Worm (Caenorhabditis elegans) whole organism, L1 larva: ENCODE measurements around the gene ndx-3.
A peak's percentile ranks its signal among the peaks of the same experiment; 100 is the strongest.

Experiments
- C34B4.2 ChIP-seq: sonication (generic microtip); optimal IDR thresholded peaks from 2 replicates; lab custom pipeline; 2017; ENCODE audit warnings: mild to moderate bottlenecking, missing genetic modification characterization, missing compliant biosample characterization
- F16B12.6 ChIP-seq: fragments of 150-350 bp; optimal IDR thresholded peaks from 2 replicates; lab custom pipeline; 2014; ENCODE audit warnings: missing biosample characterization, missing genetic modification characterization
- alr-1 ChIP-seq: fragments of 200-800 bp; sonication (Bioruptor generic); optimal IDR thresholded peaks from 2 replicates; lab custom pipeline; 2018; ENCODE audit warnings: borderline replicate concordance, mild to moderate bottlenecking, missing genetic modification characterization, missing compliant biosample characterization
- aly-2 ChIP-seq: fragments of 150-350 bp; optimal IDR thresholded peaks from 2 replicates; lab custom pipeline; 2014; ENCODE audit warnings: missing biosample characterization, missing genetic modification characterization
- ceh-8 ChIP-seq: fragments of 200-800 bp; sonication (Bioruptor generic); optimal IDR thresholded peaks from 2 replicates; lab custom pipeline; 2018; ENCODE audit warnings: mild to moderate bottlenecking, missing genetic modification characterization, moderate library complexity, missing compliant biosample characterization
- ceh-88 ChIP-seq: fragments of 200-800 bp; sonication (Bioruptor generic); IDR thresholded peaks from 2 replicates; pipeline ENCODE4 v1.3.6; 2022; ENCODE audit warnings: missing genetic modification characterization, missing compliant biosample characterization
- ceh-90 ChIP-seq: sonication (generic microtip); optimal IDR thresholded peaks from 2 replicates; lab custom pipeline; 2016; ENCODE audit warnings: missing genetic modification characterization, missing compliant biosample characterization
- dpl-1 ChIP-seq, 3 experiments: fragments of 150-350 bp in 2 of 3; sonication (generic microtip) in 1 of 3; optimal IDR thresholded peaks; 2 replicates each; lab custom pipeline; 2014 to 2017; ENCODE audit warnings: missing biosample characterization in 3 of 3, missing genetic modification characterization in 3 of 3, missing genetic modification reagents in 3 of 3
- efl-1 ChIP-seq, 4 experiments: fragments of 150-350 bp; optimal IDR thresholded peaks in 3 of 4; peaks in 1 of 4; 1 replicate in 1 of 4; 2 replicates in 3 of 4; lab custom pipeline; 2014; ENCODE audit warnings: missing biosample characterization in 2 of 4, missing genetic modification characterization in 2 of 4, missing genetic modification reagents in 2 of 4
- efl-3 ChIP-seq: fragments of 200-800 bp; sonication (Bioruptor generic); optimal IDR thresholded peaks from 2 replicates; lab custom pipeline; 2018; ENCODE audit warnings: mild to moderate bottlenecking, missing genetic modification characterization, missing compliant biosample characterization
- egl-27 ChIP-seq, 2 experiments: fragments of 150-350 bp in 1 of 2; sonication (generic microtip); optimal IDR thresholded peaks; 3 replicates each; lab custom pipeline; 2017 to 2018; ENCODE audit warnings: missing biosample characterization in 2 of 2, missing genetic modification characterization in 2 of 2, missing genetic modification reagents in 2 of 2
- elt-2 ChIP-seq: sonication (generic microtip); optimal IDR thresholded peaks from 2 replicates; lab custom pipeline; 2016; ENCODE audit warnings: missing genetic modification characterization, mild to moderate bottlenecking, inconsistent platforms, missing compliant biosample characterization, missing genetic modification reagents
- elt-3 ChIP-seq, 6 experiments: fragments of 150-350 bp in 1 of 6; sonication (generic microtip); optimal IDR thresholded peaks; 2 replicates each; lab custom pipeline; 2017 to 2018; ENCODE audit warnings: missing biosample characterization in 6 of 6, missing genetic modification characterization in 6 of 6, inconsistent platforms in 1 of 6
- fkh-4 ChIP-seq: sonication (generic microtip); optimal IDR thresholded peaks from 2 replicates; lab custom pipeline; 2016; ENCODE audit warnings: missing compliant biosample characterization, missing genetic modification characterization, borderline replicate concordance
- fos-1 ChIP-seq: fragments of 150-350 bp; optimal IDR thresholded peaks from 2 replicates; lab custom pipeline; 2014; ENCODE audit warnings: missing biosample characterization, missing genetic modification characterization
- irx-1 ChIP-seq: sonication (generic microtip); optimal IDR thresholded peaks from 2 replicates; lab custom pipeline; 2016; ENCODE audit warnings: missing genetic modification characterization, missing compliant biosample characterization
- isw-1 ChIP-seq: fragments of 200-800 bp; sonication (Bioruptor generic); IDR thresholded peaks from 2 replicates; pipeline ENCODE4 v1.3.6; 2022; ENCODE audit warnings: missing genetic modification characterization, missing compliant biosample characterization
- lin-14 ChIP-seq: fragments of 200-800 bp; sonication (Bioruptor generic); optimal IDR thresholded peaks from 2 replicates; lab custom pipeline; 2018; ENCODE audit warnings: mild to moderate bottlenecking, missing genetic modification characterization, moderate library complexity, missing compliant biosample characterization
- lin-39 ChIP-seq: fragments of 150-350 bp; optimal IDR thresholded peaks from 2 replicates; lab custom pipeline; 2014; ENCODE audit warnings: missing biosample characterization, missing genetic modification reagents, missing genetic modification characterization
- lir-3 ChIP-seq: sonication (generic microtip); optimal IDR thresholded peaks from 2 replicates; lab custom pipeline; 2016; ENCODE audit warnings: mild to moderate bottlenecking, missing genetic modification characterization, moderate library complexity, missing compliant biosample characterization; ENCODE audit not compliant: poor library complexity
- mep-1 ChIP-seq: fragments of 150-350 bp; optimal IDR thresholded peaks from 2 replicates; lab custom pipeline; 2014; ENCODE audit warnings: missing biosample characterization, missing genetic modification characterization
- nhr-12 ChIP-seq: sonication (generic microtip); optimal IDR thresholded peaks from 2 replicates; lab custom pipeline; 2017; ENCODE audit warnings: missing biosample characterization, missing genetic modification characterization
- nhr-19 ChIP-seq: fragments of 200-800 bp; sonication (Bioruptor generic); conservative IDR thresholded peaks from 2 replicates; pipeline ENCODE4 v1.3.6; 2022; ENCODE audit warnings: missing genetic modification characterization, missing compliant biosample characterization
- nhr-76 ChIP-seq: sonication (generic microtip); optimal IDR thresholded peaks from 2 replicates; lab custom pipeline; 2017; ENCODE audit warnings: missing biosample characterization, missing genetic modification characterization
- nhr-77 ChIP-seq: fragments of 150-350 bp; optimal IDR thresholded peaks from 2 replicates; lab custom pipeline; 2014; ENCODE audit warnings: missing biosample characterization, missing genetic modification characterization
- nhr-84 ChIP-seq: sonication (generic microtip); optimal IDR thresholded peaks from 2 replicates; lab custom pipeline; 2017; ENCODE audit warnings: missing biosample characterization, missing genetic modification characterization
- nhr-85 ChIP-seq: sonication (generic microtip); peaks from one replicate; lab custom pipeline; 2016; ENCODE audit warnings: missing genetic modification characterization, inconsistent platforms, missing compliant biosample characterization
- nhr-90 ChIP-seq: sonication (generic microtip); optimal IDR thresholded peaks from 2 replicates; lab custom pipeline; 2016; ENCODE audit warnings: mild to moderate bottlenecking, missing genetic modification characterization, missing compliant biosample characterization; ENCODE audit not compliant: poor library complexity
- pag-3 ChIP-seq: sonication (generic microtip); optimal IDR thresholded peaks from 2 replicates; lab custom pipeline; 2017; ENCODE audit warnings: missing genetic modification characterization, mild to moderate bottlenecking, missing compliant biosample characterization, antibody characterized with exemption, borderline replicate concordance; ENCODE audit not compliant: insufficient read depth
- pqm-1 ChIP-seq: sonication (generic microtip); optimal IDR thresholded peaks from 3 replicates; lab custom pipeline; 2017; ENCODE audit warnings: missing biosample characterization, missing genetic modification characterization
- snpc-4 ChIP-seq: fragments of 150-350 bp; optimal IDR thresholded peaks from 2 replicates; lab custom pipeline; 2014; ENCODE audit warnings: missing biosample characterization, missing genetic modification characterization
- snu-23 ChIP-seq: sonication (generic microtip); optimal IDR thresholded peaks from 2 replicates; lab custom pipeline; 2016; ENCODE audit warnings: missing genetic modification characterization, missing compliant biosample characterization
- sox-4 ChIP-seq: sonication (generic microtip); optimal IDR thresholded peaks from 2 replicates; lab custom pipeline; 2016; ENCODE audit warnings: missing genetic modification characterization, missing compliant biosample characterization
- sptf-1 ChIP-seq: fragments of 150-350 bp; optimal IDR thresholded peaks from 2 replicates; lab custom pipeline; 2014; ENCODE audit warnings: missing biosample characterization, missing genetic modification characterization
- sup-37 ChIP-seq: fragments of 200-800 bp; sonication (Bioruptor generic); optimal IDR thresholded peaks from 2 replicates; lab custom pipeline; 2018; ENCODE audit warnings: mild to moderate bottlenecking, missing genetic modification characterization, missing compliant biosample characterization
- unc-30 ChIP-seq: sonication (generic microtip); optimal IDR thresholded peaks from 2 replicates; lab custom pipeline; 2017; ENCODE audit warnings: missing biosample characterization, missing genetic modification characterization
- zag-1 ChIP-seq: fragments of 150-350 bp; optimal IDR thresholded peaks from 2 replicates; lab custom pipeline; 2014; ENCODE audit warnings: missing biosample characterization, missing genetic modification characterization
- zip-4 ChIP-seq: fragments of 200-800 bp; sonication (Bioruptor generic); optimal IDR thresholded peaks from 2 replicates; lab custom pipeline; 2018; ENCODE audit warnings: mild to moderate bottlenecking, missing genetic modification characterization, moderate library complexity, missing compliant biosample characterization

Gene ndx-3

DNA sequence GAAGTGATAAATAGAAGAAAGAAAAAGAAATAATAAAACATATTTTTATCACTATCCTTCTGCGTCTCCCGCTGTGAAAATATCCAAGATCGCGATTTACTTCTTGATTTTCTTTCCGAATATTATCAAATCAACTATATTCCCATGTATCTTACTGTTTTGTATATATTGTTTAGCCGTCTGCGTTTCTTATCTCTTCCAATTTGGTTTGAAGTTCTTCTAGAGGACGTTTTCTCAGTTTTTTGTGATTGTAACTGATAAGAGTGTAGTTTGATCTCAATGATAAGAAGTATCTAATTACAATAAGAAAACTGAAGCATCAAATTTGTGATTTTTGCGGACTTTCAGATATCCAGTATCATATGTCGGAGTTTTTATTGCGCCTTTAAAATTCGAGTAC, 7.3 kb downstream of the ndx-3 start (continued):
- no peak for TF ChIP-seq nhr-90 (tag; lab: Kevin White, UChicago)
- TF ChIP-seq nhr-19 (GFP tag; lab: Robert Waterston, UW): no peak
- no peak for TF ChIP-seq F16B12.6 (tag; lab: Kevin White, UChicago)
- TF ChIP-seq C34B4.2 (tag; lab: Kevin White, UChicago): no peak
- no peak for TF ChIP-seq nhr-76 (tag; lab: Kevin White, UChicago)
- no peak for TF ChIP-seq irx-1 (tag; lab: Kevin White, UChicago)
- TF ChIP-seq snpc-4 (tag; lab: Kevin White, UChicago): no peak
- peak; percentile 67 for TF ChIP-seq elt-2 (tag; lab: Kevin White, UChicago)
- TF ChIP-seq alr-1 (tag; lab: Kevin White, UChicago): no peak
- TF ChIP-seq sptf-1: no peak
- TF ChIP-seq lin-14: peak; percentile 45
- TF ChIP-seq isw-1: no peak
- TF ChIP-seq egl-27 (tag; optimal IDR thresholded peaks at IDR 0.05; lab: Kevin White, UChicago): no peak
- TF ChIP-seq zag-1 (tag; lab: Kevin White, UChicago): no peak
- no peak for TF ChIP-seq ceh-90 (tag; lab: Kevin White, UChicago)
- TF ChIP-seq aly-2: no peak
- no peak for TF ChIP-seq nhr-12 (tag; lab: Kevin White, UChicago)
- no peak for TF ChIP-seq pqm-1 (tag; lab: Kevin White, UChicago)
- TF ChIP-seq pag-3 (tag; lab: Kevin White, UChicago): no peak

DNA sequence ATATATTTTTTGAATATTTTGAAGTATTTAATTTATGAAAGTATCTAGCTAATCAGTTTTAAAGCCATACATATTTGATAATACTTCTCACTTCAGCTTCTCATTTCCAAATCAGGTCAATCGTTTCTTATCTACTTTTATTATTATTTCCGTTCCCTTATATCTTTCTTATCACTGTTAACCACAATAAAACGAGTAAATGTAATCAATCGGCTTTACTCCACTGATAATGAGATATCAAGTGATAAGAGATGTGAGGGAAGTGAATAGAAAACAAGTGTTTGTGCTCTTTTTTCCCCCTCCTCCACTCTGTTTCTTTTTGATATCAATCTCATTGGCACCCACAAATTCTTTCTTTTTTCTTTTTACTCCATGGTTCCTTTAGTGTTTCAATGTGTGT, 13.2 kb downstream of the ndx-3 start:
- TF ChIP-seq elt-2 (tag; lab: Kevin White, UChicago) (peak; percentile 97), nhr-85 (tag; lab: Kevin White, UChicago) (no peak), pqm-1 (tag; lab: Kevin White, UChicago) (peak; percentile 0), mep-1 (no peak), lir-3 (no peak), isw-1 (no peak), alr-1 (tag; lab: Kevin White, UChicago) (no peak), lin-14 (peak; percentile 30), fkh-4 (tag; lab: Kevin White, UChicago) (no peak), fos-1 (tag; lab: Kevin White, UChicago) (no peak), elt-3 (tag; optimal IDR thresholded peaks at IDR 0.05; lab: Kevin White, UChicago) (no peak), sup-37 (GFP tag; lab: Kevin White, UChicago) (no peak), snu-23 (GFP tag; lab: Kevin White, UChicago) (no peak), ceh-88 (GFP tag; lab: Robert Waterston, UW) (no peak), zip-4 (GFP tag; lab: Kevin White, UChicago) (no peak), unc-30 (tag; lab: Kevin White, UChicago) (no peak)

ce11 chrII:4967636-4968035, 14.2 kb downstream of the ndx-3 start:
- TF ChIP-seq fos-1 (tag; lab: Kevin White, UChicago) (no peak), efl-3 (no peak), elt-2 (tag; lab: Kevin White, UChicago) (peak; percentile 84)

- TF ChIP-seq nhr-85 (tag; lab: Kevin White, UChicago) (no peak), efl-1 (optimal IDR thresholded peaks at IDR 0.05; lab: Kevin White, UChicago) (no peak), efl-1 (GFP tag; optimal IDR thresholded peaks at IDR 0.05 in 1 of 2; lab: Kevin White, UChicago) (no peak), snpc-4 (tag; lab: Kevin White, UChicago) (no peak), unc-30 (tag; lab: Kevin White, UChicago) (no peak), ceh-90 (tag; lab: Kevin White, UChicago) (no peak), lin-39 (tag; lab: Kevin White, UChicago) (no peak), nhr-77 (tag; lab: Kevin White, UChicago) (no peak), sox-4 (tag; lab: Kevin White, UChicago) (no peak), dpl-1 (GFP tag; optimal IDR thresholded peaks at IDR 0.05; lab: Kevin White, UChicago) (no peak), nhr-76 (tag; lab: Kevin White, UChicago) (no peak), ceh-8 (GFP tag; lab: Kevin White, UChicago) (no peak), nhr-84 (no peak)
Measured at ce11 chrII:4968863-4969262, 15.5 kb downstream of the ndx-3 start, which contains the start of gene shc-2. Gene shc-2, plus strand, starts transcription at chrII:4969163.
